Worm (Caenorhabditis elegans) whole organism, L4 larva: ENCODE results near the gene C01B10.9.

ENCODE experiments used
- ama-1 ChIP-seq: fragments of 150-350 bp; optimal IDR thresholded peaks from 2 replicates; lab custom pipeline; 2014; ENCODE audit warnings: inconsistent platforms, mixed read lengths
- ceh-62 ChIP-seq: sonication (generic microtip); optimal IDR thresholded peaks from 2 replicates; lab custom pipeline; 2017; ENCODE audit warnings: missing biosample characterization, missing genetic modification characterization
- fos-1 ChIP-seq: fragments of 150-350 bp; optimal IDR thresholded peaks from 2 replicates; lab custom pipeline; 2014; ENCODE audit warnings: missing biosample characterization, missing genetic modification characterization
- mdt-29 ChIP-seq: fragments of 200-800 bp; sonication (Bioruptor generic); IDR thresholded peaks from 2 replicates; pipeline ENCODE4 v1.3.6; 2022; ENCODE audit warnings: missing genetic modification reagents, missing genetic modification characterization, missing compliant biosample characterization
- nhr-6 ChIP-seq: fragments of 150-350 bp; optimal IDR thresholded peaks from 2 replicates; lab custom pipeline; 2014; ENCODE audit warnings: missing biosample characterization, missing genetic modification characterization
- nhr-76 ChIP-seq: fragments of 150-350 bp; optimal IDR thresholded peaks from 2 replicates; lab custom pipeline; 2014; ENCODE audit warnings: missing biosample characterization, missing genetic modification characterization
- nhr-77 ChIP-seq: fragments of 150-350 bp; optimal IDR thresholded peaks from 2 replicates; lab custom pipeline; 2014; ENCODE audit warnings: missing biosample characterization, missing genetic modification characterization
- pha-4 ChIP-seq, 2 experiments: fragments of 150-350 bp in 1 of 2; fragments of 200-800 bp in 1 of 2; sonication (Bioruptor generic) in 1 of 2; IDR thresholded peaks in 1 of 2; optimal IDR thresholded peaks in 1 of 2; 2 replicates each; pipeline versions ENCODE4 v1.3.6 to Lab custom; 2014 to 2022; ENCODE audit warnings: missing genetic modification characterization in 2 of 2, missing genetic modification reagents in 2 of 2, missing biosample characterization in 1 of 2, missing compliant biosample characterization in 1 of 2
- sdz-12 ChIP-seq: fragments of 200-800 bp; sonication (Bioruptor generic); optimal IDR thresholded peaks from 2 replicates; lab custom pipeline; 2018; ENCODE audit warnings: mild to moderate bottlenecking, missing genetic modification characterization, missing compliant biosample characterization
- skn-1 ChIP-seq: fragments of 150-350 bp; optimal IDR thresholded peaks from 2 replicates; lab custom pipeline; 2014; ENCODE audit warnings: missing biosample characterization, missing genetic modification characterization
- snpc-4 ChIP-seq: fragments of 150-350 bp; optimal IDR thresholded peaks from 2 replicates; lab custom pipeline; 2014; ENCODE audit warnings: missing biosample characterization, missing genetic modification characterization

DNA sequence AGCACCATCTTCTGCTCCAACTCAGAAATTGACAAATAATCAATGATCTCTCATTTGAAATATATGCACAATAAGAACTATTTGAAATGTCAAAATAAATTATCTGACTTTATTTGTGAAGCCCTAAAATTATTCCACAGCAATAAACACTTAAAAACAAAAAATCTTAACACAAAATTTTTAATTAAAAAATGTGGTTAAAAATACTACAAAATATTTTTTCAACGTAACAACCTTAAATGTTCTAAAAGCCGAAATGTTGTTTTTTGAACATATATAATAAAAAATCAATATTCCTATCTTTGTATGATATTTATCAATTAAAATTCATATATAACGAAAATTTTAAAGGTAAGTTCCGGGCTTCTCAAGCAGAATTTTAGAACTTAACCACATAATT, 32.6 kb upstream of the C01B10.9 start, which contains the start of gene F38A5.8:
- TF ChIP-seq fos-1 (no peak), ama-1 (lab: Kevin White, UChicago) (no peak), nhr-76 (tag; lab: Kevin White, UChicago) (no peak), mdt-29 (no peak), nhr-6 (tag; lab: Kevin White, UChicago) (no peak), skn-1 (no peak), nhr-77 (no peak), pha-4 (GFP tag; IDR thresholded peaks at IDR 0.05; lab: Robert Waterston, UW) (no peak), pha-4 (tag; optimal IDR thresholded peaks at IDR 0.05; lab: Kevin White, UChicago) (no peak), sdz-12 (no peak), snpc-4 (tag; lab: Kevin White, UChicago) (no peak), ceh-62 (tag; lab: Kevin White, UChicago) (no peak)
